Worm (Caenorhabditis elegans): ENCODE results near the gene ilc-17.1.

Gene ilc-17.1

ce11 chrX:12721429-12721828 is 48.2 kb downstream of the ilc-17.1 start:
- TF ChIP-seq tbx-2 (tag; optimal IDR thresholded peaks at IDR 0.05) (no peak), pha-4 (tag; optimal IDR thresholded peaks at IDR 0.05) (peak; percentile 67)

Measured in whole organism, L3 larva.